Worm (Caenorhabditis elegans) whole organism, midembryonic: ENCODE results near the gene M176.4.

Source experiments
- T22C8.4 ChIP-seq: fragments of 200-800 bp; sonication (Bioruptor generic); IDR thresholded peaks from 2 replicates; pipeline ENCODE4 v1.3.6; 2022; ENCODE audit warnings: missing genetic modification characterization, missing compliant biosample characterization
- cog-1 ChIP-seq: sonication (generic microtip); optimal IDR thresholded peaks from 2 replicates; lab custom pipeline; 2016; ENCODE audit warnings: missing genetic modification characterization, missing compliant biosample characterization
- flt-1 ChIP-seq: fragments of 200-800 bp; sonication (Bioruptor generic); IDR thresholded peaks from 2 replicates; pipeline ENCODE4 v1.3.6; 2022; ENCODE audit warnings: missing genetic modification characterization, missing compliant biosample characterization
- klf-2 ChIP-seq: fragments of 200-800 bp; sonication (Bioruptor generic); conservative IDR thresholded peaks from 2 replicates; pipeline ENCODE4 v1.3.6; 2022; ENCODE audit warnings: missing genetic modification reagents, missing genetic modification characterization, missing compliant biosample characterization
- med-1 ChIP-seq: sonication (generic microtip); optimal IDR thresholded peaks from 2 replicates; lab custom pipeline; 2017; ENCODE audit warnings: missing genetic modification characterization, mild to moderate bottlenecking, missing compliant biosample characterization, antibody characterized with exemption, missing genetic modification reagents; ENCODE audit not compliant: insufficient read depth
- ref-1 ChIP-seq: fragments of 200-800 bp; sonication (Bioruptor generic); conservative IDR thresholded peaks from 2 replicates; pipeline ENCODE4 v1.3.6; 2022; ENCODE audit warnings: missing genetic modification reagents, missing genetic modification characterization, missing compliant biosample characterization
- tab-1 ChIP-seq: fragments of 200-800 bp; sonication (Bioruptor generic); IDR thresholded peaks from 2 replicates; pipeline ENCODE4 v1.3.6; 2022; ENCODE audit warnings: missing genetic modification characterization, missing compliant biosample characterization
- ztf-23 ChIP-seq: fragments of 200-800 bp; sonication (Bioruptor generic); IDR thresholded peaks from 2 replicates; pipeline ENCODE4 v1.3.6; 2022; ENCODE audit warnings: missing genetic modification reagents, missing genetic modification characterization, missing compliant biosample characterization
- ztf-29 ChIP-seq: fragments of 200-800 bp; sonication (Bioruptor generic); IDR thresholded peaks from 2 replicates; pipeline ENCODE4 v1.3.6; 2022; ENCODE audit warnings: missing genetic modification reagents, missing genetic modification characterization, missing compliant biosample characterization

DNA sequence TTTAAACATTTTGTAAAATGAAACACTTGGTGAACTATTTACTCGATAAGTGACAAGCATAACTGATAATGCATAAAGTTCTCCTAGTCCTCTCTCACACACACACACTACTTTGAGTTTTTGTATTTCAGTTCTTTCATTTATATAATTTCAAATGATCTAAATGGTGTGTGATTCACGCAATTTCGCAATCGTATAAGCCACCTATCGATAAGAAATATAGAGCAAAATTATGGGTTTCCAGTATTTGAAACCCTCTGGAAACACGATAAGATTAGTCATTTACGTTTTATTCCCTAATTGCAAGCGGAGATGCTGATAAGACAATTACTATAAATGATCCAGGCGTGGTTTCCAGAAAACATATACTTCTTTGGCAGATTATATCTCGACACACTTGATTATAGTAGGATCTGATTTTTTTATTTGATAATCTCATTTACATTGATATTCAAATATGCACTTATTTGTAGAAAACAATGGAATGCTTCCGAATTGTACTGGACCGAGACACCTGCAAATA, 6.0 kb upstream of the M176.4 start, which contains the start of gene arrd-3:
- TF ChIP-seq tab-1 (GFP tag; lab: Robert Waterston, UW) (no peak), flt-1 (GFP tag; lab: Robert Waterston, UW) (no peak), klf-2 (GFP tag; lab: Robert Waterston, UW) (no peak), med-1 (no peak), ztf-23 (GFP tag; lab: Robert Waterston, UW) (no peak), ztf-29 (GFP tag; lab: Robert Waterston, UW) (no peak), ref-1 (GFP tag; lab: Robert Waterston, UW) (no peak), cog-1 (no peak), T22C8.4 (no peak)
